Fruit fly (Drosophila melanogaster): Measurements from ENCODE around the gene Pak.

- TF ChIP-seq ttk (optimal IDR thresholded peaks at IDR 0.05) = no peak
- no peak for TF ChIP-seq Myc (optimal IDR thresholded peaks at IDR 0.05)
- TF ChIP-seq Sin3A (optimal IDR thresholded peaks at IDR 0.05) = no peak
- no peak for TF ChIP-seq h (optimal IDR thresholded peaks at IDR 0.05)
- TF ChIP-seq psq (optimal IDR thresholded peaks at IDR 0.05) = no peak
Observed at dm6 chr3R:6306584-6306983, 44.1 kb upstream of the Pak start, which contains the start of gene CG46026.

Measured in Kc167 (cell line).